Fruit fly (Drosophila melanogaster): ENCODE results near the gene COX5A.

dm6 chr3R:11820148-11820547, 989 bp downstream of the COX5A start:
- TF ChIP-seq Myc (optimal IDR thresholded peaks at IDR 0.05) (no peak), psq (optimal IDR thresholded peaks at IDR 0.05) (no peak), insv (optimal IDR thresholded peaks at IDR 0.05) (no peak)

All from Kc167 (cell line).